Fruit fly (Drosophila melanogaster): ENCODE measurements around the gene CG12576.
A peak's percentile ranks its signal among the peaks of the same experiment; 100 is the strongest.

Gene CG12576

DNA sequence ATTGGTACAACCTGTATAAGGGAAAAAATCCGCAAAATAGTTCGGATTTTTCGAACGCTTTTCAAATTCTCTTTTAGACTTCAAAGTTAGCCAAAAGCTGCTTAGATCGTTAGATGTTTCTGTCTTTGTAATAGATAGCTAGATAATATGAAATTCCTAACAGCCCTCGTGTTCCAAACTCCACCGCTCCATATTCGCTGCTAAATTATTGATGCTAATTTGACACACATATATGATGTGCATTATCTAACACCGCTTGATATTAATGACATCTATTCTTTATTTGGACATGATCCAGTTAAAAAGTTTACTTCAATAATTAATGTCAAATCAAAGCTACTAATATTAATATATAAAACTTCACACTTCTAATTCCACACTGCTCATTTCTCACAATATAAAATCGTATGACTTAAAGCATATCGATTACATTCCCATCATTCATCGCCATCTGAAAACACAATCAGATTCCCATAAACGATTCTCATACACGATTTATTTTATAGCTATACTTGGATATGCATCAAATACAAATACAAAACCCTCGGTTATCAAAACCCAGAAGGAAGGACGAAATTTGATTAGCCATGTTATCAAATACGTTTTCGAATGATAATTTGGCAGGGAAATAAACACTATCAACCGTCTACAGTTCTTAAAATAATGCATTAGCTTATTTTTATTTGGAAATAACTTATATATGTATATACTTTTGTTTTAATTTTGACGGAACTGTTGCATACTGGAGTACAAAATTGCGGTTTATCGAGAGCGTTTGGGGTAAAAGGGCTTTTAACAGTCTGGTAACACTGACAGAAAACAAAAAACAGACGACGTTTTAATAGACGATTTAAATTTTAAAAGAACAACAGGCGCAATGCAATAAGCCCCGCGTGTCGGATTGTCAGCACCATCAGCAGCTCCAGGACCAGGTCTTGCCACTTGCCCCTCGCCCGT, 37.9 kb downstream of the CG12576 start, which contains the start of gene CG14621 (continued):
- peak; percentile 29 for TF ChIP-seq pzg (GFP tag; optimal IDR thresholded peaks at IDR 0.05)
- TF ChIP-seq Poxn (GFP tag; IDR thresholded peaks at IDR 0.05), result no peak
- peak; percentile 51 for TF ChIP-seq CG18764 (GFP tag; optimal IDR thresholded peaks at IDR 0.05)
- TF ChIP-seq esg (GFP tag; conservative IDR thresholded peaks at IDR 0.05), result no peak
- TF ChIP-seq CG12769 (tag; optimal IDR thresholded peaks at IDR 0.05), result no peak
- peak; percentile 48; the same call in 1 of the 2 replicates for TF ChIP-seq MBD-R2 (GFP tag; IDR thresholded peaks at IDR 0.05)
- no peak for TF ChIP-seq bigmax (GFP tag; optimal IDR thresholded peaks at IDR 0.05)
- 0 out of 3 replicates have a peak, but pooled peaks have one; percentile 33 for TF ChIP-seq HLH4C (GFP tag; IDR thresholded peaks at IDR 0.05; ENCODE audit: partially characterized antibody)
- no peak for TF ChIP-seq gcm2 (GFP tag; optimal IDR thresholded peaks at IDR 0.05)
- TF ChIP-seq CG2875 (GFP tag; optimal IDR thresholded peaks at IDR 0.05), result no peak
- TF ChIP-seq onecut (GFP tag; IDR thresholded peaks at IDR 0.05), result no peak
- TF ChIP-seq Side (GFP tag; optimal IDR thresholded peaks at IDR 0.05), result no peak
- TF ChIP-seq sima (GFP tag; optimal IDR thresholded peaks at IDR 0.05), result no peak
- no peak for TF ChIP-seq CG11504 (tag; optimal IDR thresholded peaks at IDR 0.05)
- no peak for TF ChIP-seq scrt (GFP tag; optimal IDR thresholded peaks at IDR 0.05)
- no peak for TF ChIP-seq gce (GFP tag; IDR thresholded peaks at IDR 0.05)
- TF ChIP-seq Nf-YC (tag; optimal IDR thresholded peaks at IDR 0.05), result no peak
- no peak for TF ChIP-seq CG9215 (GFP tag; IDR thresholded peaks at IDR 0.05)
- 0 out of 3 replicates have a peak, but pooled peaks have one; percentile 18 for TF ChIP-seq dysf (GFP tag; IDR thresholded peaks at IDR 0.05)
- TF ChIP-seq ssp (GFP tag; IDR thresholded peaks at IDR 0.05), result peak; percentile 60
- TF ChIP-seq dati (GFP tag; IDR thresholded peaks at IDR 0.05), result no peak
- peak; percentile 38; the same call in 1 of the 3 replicates for TF ChIP-seq CG16813 (GFP tag; IDR thresholded peaks at IDR 0.05; ENCODE audit: partially characterized antibody)
- TF ChIP-seq Bgb (GFP tag; IDR thresholded peaks at IDR 0.05; ENCODE audit: partially characterized antibody), result no peak
- no peak for TF ChIP-seq Sry-δ (GFP tag; optimal IDR thresholded peaks at IDR 0.05)

DNA sequence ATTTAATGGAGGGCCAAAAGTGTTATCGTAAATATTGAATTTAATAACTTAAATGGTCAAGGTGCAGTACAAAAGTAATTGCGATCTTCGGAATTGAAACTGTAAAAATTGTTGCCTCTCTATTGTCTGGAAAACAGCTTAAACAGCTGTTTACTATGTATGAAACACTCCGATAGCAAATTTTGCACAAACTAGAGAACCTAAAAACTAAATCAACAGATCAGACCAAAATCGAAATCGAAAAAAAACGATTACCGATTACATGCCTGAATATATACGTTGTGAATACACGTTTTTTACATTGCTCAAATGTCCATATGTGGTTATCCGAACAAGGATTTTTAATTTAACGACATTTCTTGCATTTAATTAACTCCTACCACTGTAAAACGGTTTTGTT, 38.6 kb downstream of the CG12576 start:
- peak; percentile 66 for TF ChIP-seq Dref (GFP tag; IDR thresholded peaks at IDR 0.05)
- TF ChIP-seq zen2 (GFP tag; IDR thresholded peaks at IDR 0.05; ENCODE audit: partially characterized antibody), result peak; percentile 37; the same call in 2 of the 3 replicates
- TF ChIP-seq Med (GFP tag), result peak; percentile 28
- no peak for TF ChIP-seq fru (optimal IDR thresholded peaks at IDR 0.05)
- peak; percentile 66 for TF ChIP-seq Sry-δ (GFP tag; optimal IDR thresholded peaks at IDR 0.05)
- no peak for TF ChIP-seq CG1832 (GFP tag; optimal IDR thresholded peaks at IDR 0.05)
- TF ChIP-seq HLH4C (GFP tag; IDR thresholded peaks at IDR 0.05; ENCODE audit: partially characterized antibody), result 0 out of 3 replicates have a peak, but pooled peaks have one; percentile 32
- no peak for TF ChIP-seq Doc2 (GFP tag; IDR thresholded peaks at IDR 0.05)
- peak; percentile 19; the same call in 1 of the 2 replicates for TF ChIP-seq E2f2 (GFP tag; IDR thresholded peaks at IDR 0.05)
- TF ChIP-seq chinmo (GFP tag; IDR thresholded peaks at IDR 0.05; ENCODE audit: partially characterized antibody), result no peak
- TF ChIP-seq dan (GFP tag; IDR thresholded peaks at IDR 0.05), result no peak
- peak; percentile 98 for TF ChIP-seq CG17802 (tag; optimal IDR thresholded peaks at IDR 0.05)
- 0 out of 3 replicates have a peak, but pooled peaks have one; percentile 22 for TF ChIP-seq CG6791 (GFP tag; IDR thresholded peaks at IDR 0.05; ENCODE audit: partially characterized antibody)
- TF ChIP-seq lilli (GFP tag; optimal IDR thresholded peaks at IDR 0.05), result peak; percentile 9
- 0 out of 3 replicates have a peak, but pooled peaks have one; percentile 25 for TF ChIP-seq CG34224 (GFP tag; IDR thresholded peaks at IDR 0.05; ENCODE audit: partially characterized antibody)
- TF ChIP-seq slbo (GFP tag; IDR thresholded peaks at IDR 0.05), result peak; percentile 29; the same call in 1 of the 2 replicates
- peak; percentile 38 for TF ChIP-seq row (GFP tag; IDR thresholded peaks at IDR 0.05)
- TF ChIP-seq CG4707 (GFP tag; optimal IDR thresholded peaks at IDR 0.05), result no peak
- TF ChIP-seq CG2116 (GFP tag; optimal IDR thresholded peaks at IDR 0.05), result peak; percentile 43
- TF ChIP-seq Opbp (GFP tag; IDR thresholded peaks at IDR 0.05; ENCODE audit: partially characterized antibody), result peak; percentile 41; the same call in 2 of the 3 replicates
- TF ChIP-seq lab (GFP tag; optimal IDR thresholded peaks at IDR 0.05), result no peak
- TF ChIP-seq insv (GFP tag; optimal IDR thresholded peaks at IDR 0.05), result no peak
- TF ChIP-seq CG10267 (tag; optimal IDR thresholded peaks at IDR 0.05), result peak; percentile 1
- 0 out of 3 replicates have a peak, but pooled peaks have one; percentile 17 for TF ChIP-seq CG17361 (GFP tag; IDR thresholded peaks at IDR 0.05)
- TF ChIP-seq gem (tag; optimal IDR thresholded peaks at IDR 0.05), result peak; percentile 26

Data from whole organism, embryonic.